Worm (Caenorhabditis elegans) whole organism, L3 larva: ENCODE results near the gene C06B8.3.

ENCODE experiments used
- R02D3.7 ChIP-seq: fragments of 150-350 bp; optimal IDR thresholded peaks from 2 replicates; lab custom pipeline; 2014; ENCODE audit warnings: missing biosample characterization, missing genetic modification characterization
- ZK546.5 ChIP-seq: sonication (generic microtip); optimal IDR thresholded peaks from 2 replicates; lab custom pipeline; 2017; ENCODE audit warnings: missing biosample characterization, missing genetic modification characterization
- ama-1 ChIP-seq: fragments of 150-350 bp; optimal IDR thresholded peaks from 2 replicates; lab custom pipeline; 2018
- ceh-16 ChIP-seq: sonication (generic microtip); optimal IDR thresholded peaks from 2 replicates; lab custom pipeline; 2017; ENCODE audit warnings: missing biosample characterization, missing genetic modification characterization
- ceh-28 ChIP-seq: fragments of 150-350 bp; optimal IDR thresholded peaks from 2 replicates; lab custom pipeline; 2014; ENCODE audit warnings: missing biosample characterization, missing genetic modification reagents, missing genetic modification characterization
- ceh-82 ChIP-seq: fragments of 150-350 bp; optimal IDR thresholded peaks from 2 replicates; lab custom pipeline; 2014; ENCODE audit warnings: missing biosample characterization, missing genetic modification characterization
- ceh-9 ChIP-seq: sonication (generic microtip); optimal IDR thresholded peaks from 2 replicates; lab custom pipeline; 2018; ENCODE audit warnings: missing biosample characterization, missing genetic modification characterization
- daf-12 ChIP-seq: fragments of 150-350 bp; optimal IDR thresholded peaks from 2 replicates; lab custom pipeline; 2014; ENCODE audit warnings: missing biosample characterization, missing genetic modification reagents, missing genetic modification characterization
- egl-27 ChIP-seq: sonication (generic microtip); optimal IDR thresholded peaks from 4 replicates; lab custom pipeline; 2017; ENCODE audit warnings: missing biosample characterization, missing genetic modification reagents, missing genetic modification characterization
- egl-5 ChIP-seq: fragments of 150-350 bp; optimal IDR thresholded peaks from 2 replicates; lab custom pipeline; 2017; ENCODE audit warnings: missing biosample characterization, missing genetic modification reagents, missing genetic modification characterization, inconsistent platforms
- elt-3 ChIP-seq, 3 experiments: fragments of 150-350 bp in 1 of 3; sonication (generic microtip) in 2 of 3; optimal IDR thresholded peaks; 2 replicates in 2 of 3; 4 replicates in 1 of 3; lab custom pipeline; 2014 to 2017; ENCODE audit warnings: missing biosample characterization in 3 of 3, missing genetic modification characterization in 3 of 3
- eor-1 ChIP-seq, 2 experiments: fragments of 150-350 bp; optimal IDR thresholded peaks; 2 replicates each; lab custom pipeline; 2014 to 2018; ENCODE audit warnings: missing biosample characterization in 2 of 2, missing genetic modification characterization in 2 of 2
- fos-1 ChIP-seq: fragments of 150-350 bp; optimal IDR thresholded peaks from 2 replicates; lab custom pipeline; 2014; ENCODE audit warnings: missing biosample characterization, missing genetic modification characterization
- jun-1 ChIP-seq: fragments of 150-350 bp; optimal IDR thresholded peaks from 2 replicates; lab custom pipeline; 2014; ENCODE audit warnings: missing biosample characterization, missing genetic modification reagents, missing genetic modification characterization
- lin-15B ChIP-seq: fragments of 150-350 bp; optimal IDR thresholded peaks from 2 replicates; lab custom pipeline; 2014; ENCODE audit warnings: missing biosample characterization, missing genetic modification characterization
- lin-39 ChIP-seq: fragments of 150-350 bp; optimal IDR thresholded peaks from 2 replicates; lab custom pipeline; 2018; ENCODE audit warnings: missing biosample characterization, missing genetic modification reagents, missing genetic modification characterization
- lsy-12 ChIP-seq: sonication (generic microtip); optimal IDR thresholded peaks from 2 replicates; lab custom pipeline; 2016; ENCODE audit warnings: mild to moderate bottlenecking, missing genetic modification characterization, missing compliant biosample characterization
- mdl-1 ChIP-seq: fragments of 150-350 bp; optimal IDR thresholded peaks from 2 replicates; lab custom pipeline; 2014; ENCODE audit warnings: missing biosample characterization, missing genetic modification characterization
- nfya-1 ChIP-seq: sonication (generic microtip); optimal IDR thresholded peaks from 2 replicates; lab custom pipeline; 2017; ENCODE audit warnings: missing genetic modification characterization, mild to moderate bottlenecking, missing compliant biosample characterization, antibody characterized with exemption, moderate library complexity; ENCODE audit not compliant: insufficient read depth
- nhr-11 ChIP-seq: fragments of 150-350 bp; optimal IDR thresholded peaks from 2 replicates; lab custom pipeline; 2014; ENCODE audit warnings: missing biosample characterization, missing genetic modification characterization
- nhr-12 ChIP-seq: fragments of 150-350 bp; optimal IDR thresholded peaks from 2 replicates; lab custom pipeline; 2014; ENCODE audit warnings: missing biosample characterization, missing genetic modification characterization
- nhr-237 ChIP-seq: fragments of 150-350 bp; optimal IDR thresholded peaks from 2 replicates; lab custom pipeline; 2014; ENCODE audit warnings: missing biosample characterization, missing genetic modification characterization
- nhr-43 ChIP-seq: sonication (generic microtip); optimal IDR thresholded peaks from 2 replicates; lab custom pipeline; 2016; ENCODE audit warnings: mild to moderate bottlenecking, missing genetic modification characterization, missing compliant biosample characterization; ENCODE audit not compliant: poor library complexity, severe bottlenecking
- nhr-67 ChIP-seq: fragments of 150-350 bp; optimal IDR thresholded peaks from 2 replicates; lab custom pipeline; 2014; ENCODE audit warnings: missing biosample characterization, missing genetic modification characterization
- nhr-76 ChIP-seq: fragments of 150-350 bp; sonication (generic microtip); optimal IDR thresholded peaks from 5 replicates; lab custom pipeline; 2014; ENCODE audit warnings: missing biosample characterization, missing genetic modification characterization
- pqm-1 ChIP-seq: fragments of 150-350 bp; optimal IDR thresholded peaks from 2 replicates; lab custom pipeline; 2017; ENCODE audit warnings: missing biosample characterization, missing genetic modification characterization, inconsistent platforms
- sea-2 ChIP-seq: fragments of 150-350 bp; sonication (generic microtip); optimal IDR thresholded peaks from 4 replicates; lab custom pipeline; 2014; ENCODE audit warnings: missing biosample characterization, missing genetic modification reagents, missing genetic modification characterization
- skn-1 ChIP-seq: fragments of 150-350 bp; optimal IDR thresholded peaks from 2 replicates; lab custom pipeline; 2014; ENCODE audit warnings: missing biosample characterization, missing genetic modification characterization
- tbx-2 ChIP-seq: sonication (generic microtip); optimal IDR thresholded peaks from 2 replicates; lab custom pipeline; 2016; ENCODE audit warnings: mild to moderate bottlenecking, missing genetic modification characterization, missing compliant biosample characterization
- unc-39 ChIP-seq: sonication (generic microtip); optimal IDR thresholded peaks from 4 replicates; lab custom pipeline; 2017; ENCODE audit warnings: missing biosample characterization, missing genetic modification characterization
- unc-62 ChIP-seq: fragments of 150-350 bp; sonication (generic microtip); optimal IDR thresholded peaks from 4 replicates; lab custom pipeline; 2014; ENCODE audit warnings: missing biosample characterization, missing genetic modification reagents, missing genetic modification characterization
- ztf-11 ChIP-seq: fragments of 150-350 bp; optimal IDR thresholded peaks from 2 replicates; lab custom pipeline; 2014; ENCODE audit warnings: missing biosample characterization, missing genetic modification characterization

The C06B8.3 gene

DNA sequence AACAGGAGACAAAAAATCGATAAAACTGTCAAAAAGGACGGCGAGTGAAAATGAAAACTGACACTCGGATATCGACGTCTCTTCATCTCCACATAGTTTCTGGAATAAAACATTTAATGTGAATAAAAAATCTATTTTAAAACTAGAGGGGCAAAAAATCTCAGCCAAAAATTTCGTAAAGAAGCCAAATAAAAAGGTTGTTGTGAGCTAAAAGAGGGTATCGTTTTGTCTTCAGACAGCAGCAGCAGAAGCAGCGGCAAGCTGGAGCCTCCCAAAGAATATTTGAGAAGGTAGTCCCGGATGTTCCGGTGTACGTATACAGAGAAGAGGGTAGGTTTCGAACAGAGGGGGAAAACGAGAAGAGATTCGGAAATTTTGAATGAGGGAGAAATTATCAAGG is 37.5 kb upstream of the C06B8.3 start, which contains the start of gene lgc-31:
TSS of gene lgc-31 (minus strand) at position 101 of the 400 bp plus-strand sequence.
- TF ChIP-seq ceh-16 (tag; lab: Kevin White, UChicago) (no peak), lsy-12 (tag; lab: Kevin White, UChicago) (no peak), nhr-12 (tag; lab: Kevin White, UChicago) (no peak), ztf-11 (tag; lab: Kevin White, UChicago) (no peak), nfya-1 (tag; lab: Kevin White, UChicago) (no peak), egl-5 (tag; lab: Kevin White, UChicago) (no peak), ceh-82 (no peak), mdl-1 (tag; lab: Kevin White, UChicago) (no peak), nhr-76 (no peak), unc-62 (no peak)

DNA sequence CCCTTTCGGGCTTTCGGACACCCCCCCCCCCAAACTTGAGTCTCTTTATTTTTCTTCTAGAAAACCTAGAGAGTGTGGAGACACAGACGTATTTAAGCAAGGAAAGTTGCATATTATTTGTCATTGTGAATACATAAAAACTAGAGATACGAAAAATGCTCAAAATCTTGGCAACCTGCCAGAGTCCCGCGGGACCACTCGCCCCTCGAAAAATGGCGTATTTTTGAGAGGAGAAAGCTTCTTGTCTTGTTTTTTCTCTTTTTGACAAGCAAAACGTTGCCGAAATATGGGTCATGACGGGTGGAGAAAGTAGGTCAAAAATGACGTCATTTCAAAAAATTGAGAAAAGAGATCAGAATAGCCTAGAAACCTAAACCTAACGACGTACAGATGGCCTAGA is 36.0 kb upstream of the C06B8.3 start:
- TF ChIP-seq lin-39 (tag; lab: Kevin White, UChicago) (peak; percentile 11), egl-5 (tag; lab: Kevin White, UChicago) (no peak), ceh-28 (tag; lab: Kevin White, UChicago) (no peak), ama-1 (lab: Kevin White, UChicago) (no peak), nhr-67 (tag; lab: Kevin White, UChicago) (no peak)

DNA sequence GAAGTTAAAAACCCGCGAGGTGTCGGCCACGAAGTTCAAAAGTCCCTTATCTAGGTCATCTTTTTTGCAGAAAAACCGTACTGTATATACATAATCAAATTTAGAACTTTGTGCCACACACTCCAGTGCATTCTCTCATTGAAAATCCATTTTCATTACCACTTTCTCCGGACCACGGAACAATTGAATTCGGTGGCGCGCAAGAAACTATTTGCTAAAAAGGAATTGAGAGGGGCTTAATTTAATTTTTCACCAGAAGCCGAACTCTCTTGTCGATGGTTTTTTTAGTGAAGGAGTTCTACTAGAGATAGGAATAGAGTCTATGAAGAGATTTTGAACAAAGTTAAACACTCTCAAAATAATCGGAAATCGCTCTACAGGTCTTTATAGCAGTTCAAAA is 35.4 kb upstream of the C06B8.3 start:
- TF ChIP-seq eor-1 (tag; optimal IDR thresholded peaks at IDR 0.05; lab: Kevin White, UChicago), result no peak
- no peak for TF ChIP-seq ceh-9 (tag; lab: Kevin White, UChicago)
- TF ChIP-seq jun-1 (tag; lab: Kevin White, UChicago), result no peak
- no peak for TF ChIP-seq skn-1
- no peak for TF ChIP-seq tbx-2 (tag; lab: Kevin White, UChicago)
- no peak for TF ChIP-seq pqm-1 (tag; lab: Kevin White, UChicago)

DNA sequence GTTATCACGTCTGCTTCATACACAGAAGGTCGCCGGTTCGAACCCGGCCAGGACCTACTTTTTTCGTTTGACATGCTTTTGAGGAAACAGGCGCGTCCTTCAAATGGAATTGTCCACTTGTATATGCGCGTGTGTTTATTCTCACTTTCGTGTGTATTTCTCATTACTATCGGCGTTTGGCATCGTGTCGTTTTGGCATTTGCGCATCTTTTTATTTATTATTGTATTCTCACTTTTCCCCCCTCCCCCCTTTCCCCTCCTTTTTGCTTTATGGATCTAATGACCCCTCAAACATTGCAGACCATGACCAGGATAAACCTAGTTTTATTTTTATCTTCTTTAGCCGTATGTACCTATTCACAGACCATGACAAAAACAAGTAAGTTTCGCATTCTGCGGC is 33.0 kb upstream of the C06B8.3 start, which contains the start of gene F21A3.3:
TSS of gene F21A3.3 (plus strand) at position 301 of the 400 bp plus-strand sequence.
- TF ChIP-seq nhr-67 (tag; lab: Kevin White, UChicago), result no peak
- no peak for TF ChIP-seq eor-1 (tag; optimal IDR thresholded peaks at IDR 0.05; lab: Kevin White, UChicago)
- no peak for TF ChIP-seq lin-15B
- TF ChIP-seq pqm-1 (tag; lab: Kevin White, UChicago), result no peak
- no peak for TF ChIP-seq ZK546.5 (tag; lab: Kevin White, UChicago)
- no peak for TF ChIP-seq R02D3.7 (tag; lab: Kevin White, UChicago)
- no peak for TF ChIP-seq nhr-76
- TF ChIP-seq tbx-2 (tag; lab: Kevin White, UChicago), result no peak
- no peak for TF ChIP-seq nhr-237 (tag; lab: Kevin White, UChicago)
- no peak for TF ChIP-seq ztf-11 (tag; lab: Kevin White, UChicago)
- TF ChIP-seq fos-1 (tag; lab: Kevin White, UChicago), result no peak
- TF ChIP-seq elt-3 (tag; optimal IDR thresholded peaks at IDR 0.05; lab: Kevin White, UChicago), result no peak
- TF ChIP-seq ceh-9 (tag; lab: Kevin White, UChicago), result no peak
- no peak for TF ChIP-seq nhr-11
- no peak for TF ChIP-seq unc-39 (tag; lab: Kevin White, UChicago)
- TF ChIP-seq ceh-82, result no peak
- no peak for TF ChIP-seq unc-62
- TF ChIP-seq lsy-12 (tag; lab: Kevin White, UChicago), result no peak
- TF ChIP-seq nhr-43 (tag; lab: Kevin White, UChicago), result no peak

DNA sequence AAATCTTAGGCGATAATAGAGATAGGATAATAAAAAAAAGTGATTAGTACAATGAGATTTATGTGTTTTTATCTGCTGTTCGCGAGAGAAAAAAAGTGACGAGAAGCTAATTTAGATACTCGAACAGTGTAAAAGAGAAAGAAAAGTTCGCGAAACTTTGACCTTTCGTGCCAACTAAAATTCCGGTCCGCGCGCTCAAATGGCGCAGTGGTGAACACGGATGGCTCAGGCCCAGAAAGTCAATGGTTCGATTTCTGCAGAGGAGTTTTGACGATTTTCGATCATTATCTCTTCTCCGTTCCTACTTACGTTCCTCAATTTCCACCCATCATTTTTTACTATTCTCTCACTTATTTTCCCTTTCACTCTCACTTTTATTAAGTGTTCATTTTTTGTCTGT is 32.0 kb upstream of the C06B8.3 start:
- TF ChIP-seq daf-12 (tag; lab: Kevin White, UChicago) (no peak), pqm-1 (tag; lab: Kevin White, UChicago) (no peak), nhr-237 (tag; lab: Kevin White, UChicago) (no peak), sea-2 (no peak), fos-1 (tag; lab: Kevin White, UChicago) (no peak), nhr-43 (tag; lab: Kevin White, UChicago) (no peak), ztf-11 (tag; lab: Kevin White, UChicago) (no peak), ceh-82 (no peak), nhr-76 (no peak), egl-27 (no peak)
